Worm (Caenorhabditis elegans) whole organism, L1 larva: ENCODE measurements around the gene C46C2.7.

Experiments
- C04F5.9 ChIP-seq: sonication (generic microtip); optimal IDR thresholded peaks from 2 replicates; lab custom pipeline; 2016; ENCODE audit warnings: missing genetic modification characterization, missing compliant biosample characterization
- F16B12.6 ChIP-seq: fragments of 150-350 bp; optimal IDR thresholded peaks from 2 replicates; lab custom pipeline; 2014; ENCODE audit warnings: missing biosample characterization, missing genetic modification characterization
- aha-1 ChIP-seq: fragments of 150-350 bp; optimal IDR thresholded peaks from 2 replicates; lab custom pipeline; 2014; ENCODE audit warnings: missing biosample characterization, missing genetic modification characterization
- blmp-1 ChIP-seq: fragments of 150-350 bp; optimal IDR thresholded peaks from 2 replicates; lab custom pipeline; 2014; ENCODE audit warnings: missing biosample characterization, missing genetic modification characterization
- ceh-63 ChIP-seq: fragments of 200-800 bp; sonication (Bioruptor generic); optimal IDR thresholded peaks from 2 replicates; lab custom pipeline; 2018; ENCODE audit warnings: mild to moderate bottlenecking, missing genetic modification characterization, missing compliant biosample characterization
- ceh-82 ChIP-seq, 3 experiments: fragments of 150-350 bp in 1 of 3; sonication (generic microtip) in 2 of 3; optimal IDR thresholded peaks; 2 replicates each; lab custom pipeline; 2014 to 2017; ENCODE audit warnings: missing biosample characterization in 3 of 3, missing genetic modification characterization in 3 of 3
- efl-1 ChIP-seq, 4 experiments: fragments of 150-350 bp; optimal IDR thresholded peaks in 3 of 4; peaks in 1 of 4; 1 replicate in 1 of 4; 2 replicates in 3 of 4; lab custom pipeline; 2014; ENCODE audit warnings: missing biosample characterization in 2 of 4, missing genetic modification characterization in 2 of 4, missing genetic modification reagents in 2 of 4
- elt-2 ChIP-seq: sonication (generic microtip); optimal IDR thresholded peaks from 2 replicates; lab custom pipeline; 2016; ENCODE audit warnings: missing genetic modification characterization, mild to moderate bottlenecking, inconsistent platforms, missing compliant biosample characterization, missing genetic modification reagents
- fkh-10 ChIP-seq: sonication (generic microtip); optimal IDR thresholded peaks from 2 replicates; lab custom pipeline; 2017; ENCODE audit warnings: missing biosample characterization, missing genetic modification reagents, missing genetic modification characterization
- fos-1 ChIP-seq: fragments of 150-350 bp; optimal IDR thresholded peaks from 2 replicates; lab custom pipeline; 2014; ENCODE audit warnings: missing biosample characterization, missing genetic modification characterization
- hlh-17 ChIP-seq: fragments of 200-800 bp; sonication (Bioruptor generic); optimal IDR thresholded peaks from 2 replicates; lab custom pipeline; 2018; ENCODE audit warnings: missing genetic modification characterization, mild to moderate bottlenecking, missing compliant biosample characterization, moderate library complexity, borderline replicate concordance
- hlh-4 ChIP-seq: sonication (generic microtip); optimal IDR thresholded peaks from 2 replicates; lab custom pipeline; 2016; ENCODE audit warnings: mild to moderate bottlenecking, missing genetic modification characterization, missing compliant biosample characterization
- hpl-2 ChIP-seq: fragments of 150-350 bp; optimal IDR thresholded peaks from 2 replicates; lab custom pipeline; 2014; ENCODE audit warnings: missing biosample characterization, missing genetic modification reagents, missing genetic modification characterization
- irx-1 ChIP-seq: sonication (generic microtip); optimal IDR thresholded peaks from 2 replicates; lab custom pipeline; 2016; ENCODE audit warnings: missing genetic modification characterization, missing compliant biosample characterization
- isw-1 ChIP-seq: fragments of 200-800 bp; sonication (Bioruptor generic); IDR thresholded peaks from 2 replicates; pipeline ENCODE4 v1.3.6; 2022; ENCODE audit warnings: missing genetic modification characterization, missing compliant biosample characterization
- jun-1 ChIP-seq: fragments of 150-350 bp; optimal IDR thresholded peaks from 2 replicates; lab custom pipeline; 2014; ENCODE audit warnings: missing biosample characterization, missing genetic modification reagents, missing genetic modification characterization
- lin-14 ChIP-seq: fragments of 200-800 bp; sonication (Bioruptor generic); optimal IDR thresholded peaks from 2 replicates; lab custom pipeline; 2018; ENCODE audit warnings: mild to moderate bottlenecking, missing genetic modification characterization, moderate library complexity, missing compliant biosample characterization
- lin-15B ChIP-seq: fragments of 150-350 bp; sonication (generic microtip); optimal IDR thresholded peaks from 3 replicates; lab custom pipeline; 2014; ENCODE audit warnings: missing biosample characterization, missing genetic modification characterization
- lin-39 ChIP-seq: fragments of 150-350 bp; optimal IDR thresholded peaks from 2 replicates; lab custom pipeline; 2014; ENCODE audit warnings: missing biosample characterization, missing genetic modification reagents, missing genetic modification characterization
- lir-3 ChIP-seq: sonication (generic microtip); optimal IDR thresholded peaks from 2 replicates; lab custom pipeline; 2016; ENCODE audit warnings: mild to moderate bottlenecking, missing genetic modification characterization, moderate library complexity, missing compliant biosample characterization; ENCODE audit not compliant: poor library complexity
- nhr-11 ChIP-seq: fragments of 150-350 bp; optimal IDR thresholded peaks from 2 replicates; lab custom pipeline; 2014; ENCODE audit warnings: missing biosample characterization, missing genetic modification characterization
- nhr-12 ChIP-seq: sonication (generic microtip); optimal IDR thresholded peaks from 2 replicates; lab custom pipeline; 2017; ENCODE audit warnings: missing biosample characterization, missing genetic modification characterization
- nhr-20 ChIP-seq: sonication (generic microtip); optimal IDR thresholded peaks from 2 replicates; lab custom pipeline; 2016; ENCODE audit warnings: mild to moderate bottlenecking, missing genetic modification characterization, missing compliant biosample characterization
- nhr-237 ChIP-seq: fragments of 150-350 bp; optimal IDR thresholded peaks from 2 replicates; lab custom pipeline; 2014; ENCODE audit warnings: missing biosample characterization, missing genetic modification characterization
- nhr-71 ChIP-seq: sonication (generic microtip); optimal IDR thresholded peaks from 2 replicates; lab custom pipeline; 2016; ENCODE audit warnings: mild to moderate bottlenecking, missing genetic modification characterization, moderate library complexity, missing compliant biosample characterization
- nhr-76 ChIP-seq: sonication (generic microtip); optimal IDR thresholded peaks from 2 replicates; lab custom pipeline; 2017; ENCODE audit warnings: missing biosample characterization, missing genetic modification characterization
- nhr-77 ChIP-seq: fragments of 150-350 bp; optimal IDR thresholded peaks from 2 replicates; lab custom pipeline; 2014; ENCODE audit warnings: missing biosample characterization, missing genetic modification characterization
- nhr-90 ChIP-seq: sonication (generic microtip); optimal IDR thresholded peaks from 2 replicates; lab custom pipeline; 2016; ENCODE audit warnings: mild to moderate bottlenecking, missing genetic modification characterization, missing compliant biosample characterization; ENCODE audit not compliant: poor library complexity
- rnt-1 ChIP-seq: sonication (generic microtip); optimal IDR thresholded peaks from 2 replicates; lab custom pipeline; 2016; ENCODE audit warnings: mild to moderate bottlenecking, missing genetic modification characterization, moderate library complexity, missing compliant biosample characterization
- sox-4 ChIP-seq: sonication (generic microtip); optimal IDR thresholded peaks from 2 replicates; lab custom pipeline; 2016; ENCODE audit warnings: missing genetic modification characterization, missing compliant biosample characterization
- tbx-2 ChIP-seq: sonication (generic microtip); optimal IDR thresholded peaks from 2 replicates; lab custom pipeline; 2016; ENCODE audit warnings: missing genetic modification characterization, missing compliant biosample characterization
- vab-15 ChIP-seq: sonication (generic microtip); optimal IDR thresholded peaks from 2 replicates; lab custom pipeline; 2017; ENCODE audit warnings: missing genotype, mild to moderate bottlenecking, missing genetic modification characterization, missing compliant biosample characterization
- ztf-11 ChIP-seq, 2 experiments: sonication (generic microtip); optimal IDR thresholded peaks; 2 replicates each; lab custom pipeline; 2016 to 2017; ENCODE audit warnings: missing genetic modification characterization in 2 of 2, missing biosample characterization in 1 of 2, missing compliant biosample characterization in 1 of 2

Gene C46C2.7

DNA sequence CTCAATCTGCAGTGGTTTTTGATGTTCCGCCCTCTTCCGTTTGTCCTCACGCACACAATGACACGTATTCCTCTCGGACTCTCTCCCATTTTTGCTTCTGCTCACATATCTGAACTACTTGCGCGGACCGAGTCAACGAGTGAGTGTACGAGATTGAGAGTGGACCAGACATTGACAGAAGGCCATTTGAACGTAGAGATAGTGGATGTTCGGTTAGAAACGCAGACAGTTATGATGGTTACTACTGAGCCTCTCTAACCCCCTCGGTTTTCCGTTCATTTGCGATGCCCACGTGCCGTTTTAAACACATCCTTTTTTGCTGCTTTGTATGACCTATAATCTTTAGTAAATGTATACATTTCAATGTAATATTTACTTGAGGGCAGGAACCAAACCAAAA, 21.8 kb downstream of the C46C2.7 start (continued):
- no peak for TF ChIP-seq hlh-17

DNA sequence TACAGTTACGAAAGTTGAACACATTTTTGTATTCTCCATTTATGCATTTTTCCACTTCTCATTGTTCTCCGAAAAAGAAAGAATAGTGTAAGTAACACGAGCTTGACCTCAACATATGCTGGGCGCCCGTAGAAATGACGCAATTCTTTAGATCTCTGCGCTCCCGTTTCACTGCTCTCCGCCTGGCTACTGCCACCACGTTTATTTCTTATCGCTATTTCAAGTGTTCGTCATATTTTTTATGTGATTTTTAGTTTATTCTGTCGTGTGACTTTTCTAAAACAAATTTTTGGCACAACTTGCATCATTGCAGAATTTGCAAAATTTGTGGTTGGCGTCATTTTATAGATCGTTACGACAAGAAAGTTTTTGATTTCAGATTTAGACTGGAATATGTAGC, 22.3 kb downstream of the C46C2.7 start:
- TF ChIP-seq efl-1 (optimal IDR thresholded peaks at IDR 0.05; lab: Kevin White, UChicago), result no peak
- peak in 1 of 2 experiments; percentile 28 for TF ChIP-seq efl-1 (GFP tag; optimal IDR thresholded peaks at IDR 0.05 in 1 of 2; lab: Kevin White, UChicago)
- TF ChIP-seq ceh-82 (tag; optimal IDR thresholded peaks at IDR 0.05; lab: Kevin White, UChicago), result no peak
- peak; percentile 12 for TF ChIP-seq elt-2

DNA sequence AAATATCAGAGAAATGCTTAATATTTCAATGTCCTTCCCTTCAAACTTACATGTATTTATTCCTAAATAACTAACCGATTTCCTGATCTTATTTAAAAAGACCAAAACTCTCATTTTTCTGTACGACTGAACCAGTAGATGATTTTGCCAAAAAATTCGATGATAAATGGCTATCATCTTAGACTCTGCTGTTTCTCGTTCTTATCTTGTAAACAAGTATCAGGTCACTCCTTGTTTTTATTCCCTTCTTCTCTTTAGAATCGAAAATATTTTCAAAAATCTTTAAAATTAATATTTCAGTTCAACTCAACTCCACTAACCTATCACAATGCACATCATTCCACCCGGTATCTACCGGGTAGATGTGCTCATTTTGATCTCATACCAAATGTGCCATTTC, 22.8 kb downstream of the C46C2.7 start, which contains the start of gene C46C2.2:
Gene C46C2.2, plus strand, starts transcription at position 301 of the 400 bp plus-strand sequence.
- no peak for TF ChIP-seq ztf-11 (tag; optimal IDR thresholded peaks at IDR 0.05; lab: Kevin White, UChicago)
- no peak for TF ChIP-seq nhr-76 (tag; lab: Kevin White, UChicago)
- TF ChIP-seq C04F5.9 (tag; lab: Kevin White, UChicago), result no peak
- no peak for TF ChIP-seq nhr-77
- TF ChIP-seq nhr-12 (tag; lab: Kevin White, UChicago), result no peak
- TF ChIP-seq jun-1 (tag; lab: Kevin White, UChicago), result no peak
- no peak for TF ChIP-seq aha-1
- no peak for TF ChIP-seq nhr-11 (tag; lab: Kevin White, UChicago)
- TF ChIP-seq nhr-71 (tag; lab: Kevin White, UChicago), result no peak
- no peak for TF ChIP-seq hlh-4

- TF ChIP-seq efl-1 (optimal IDR thresholded peaks at IDR 0.05; lab: Kevin White, UChicago) (no peak), efl-1 (GFP tag; optimal IDR thresholded peaks at IDR 0.05 in 1 of 2; lab: Kevin White, UChicago) (peak in 1 of 2 experiments; percentile 74), fos-1 (no peak)
Measured at ce11 chrIV:9218415-9218814, 23.8 kb downstream of the C46C2.7 start.

ce11 chrIV:9224825-9225224, 30.2 kb downstream of the C46C2.7 start, which contains the start of gene C46C2.3:
TSS of gene C46C2.3 (plus strand) at chrIV:9225125.
- TF ChIP-seq lin-39 (tag; lab: Kevin White, UChicago), result no peak
- no peak for TF ChIP-seq ceh-63 (GFP tag; lab: Kevin White, UChicago)
- no peak for TF ChIP-seq lin-15B (tag; lab: Kevin White, UChicago)
- TF ChIP-seq lin-14 (GFP tag; lab: Kevin White, UChicago), result no peak
- TF ChIP-seq nhr-20 (tag; lab: Kevin White, UChicago), result no peak
- no peak for TF ChIP-seq irx-1 (tag; lab: Kevin White, UChicago)
- no peak for TF ChIP-seq lir-3 (tag; lab: Kevin White, UChicago)
- no peak for TF ChIP-seq rnt-1 (tag; lab: Kevin White, UChicago)
- no peak for TF ChIP-seq fos-1
- no peak for TF ChIP-seq blmp-1 (tag; lab: Kevin White, UChicago)
- no peak for TF ChIP-seq nhr-237 (tag; lab: Kevin White, UChicago)
- no peak for TF ChIP-seq isw-1 (GFP tag; lab: Robert Waterston, UW)
- no peak for TF ChIP-seq jun-1 (tag; lab: Kevin White, UChicago)
- no peak for TF ChIP-seq vab-15 (tag; lab: Kevin White, UChicago)
- TF ChIP-seq F16B12.6 (tag; lab: Kevin White, UChicago), result no peak
- no peak for TF ChIP-seq elt-2
- no peak for TF ChIP-seq sox-4 (tag; lab: Kevin White, UChicago)
- no peak for TF ChIP-seq fkh-10
- TF ChIP-seq tbx-2 (tag; lab: Kevin White, UChicago), result no peak
- TF ChIP-seq hpl-2 (GFP tag; lab: Kevin White, UChicago), result no peak

DNA sequence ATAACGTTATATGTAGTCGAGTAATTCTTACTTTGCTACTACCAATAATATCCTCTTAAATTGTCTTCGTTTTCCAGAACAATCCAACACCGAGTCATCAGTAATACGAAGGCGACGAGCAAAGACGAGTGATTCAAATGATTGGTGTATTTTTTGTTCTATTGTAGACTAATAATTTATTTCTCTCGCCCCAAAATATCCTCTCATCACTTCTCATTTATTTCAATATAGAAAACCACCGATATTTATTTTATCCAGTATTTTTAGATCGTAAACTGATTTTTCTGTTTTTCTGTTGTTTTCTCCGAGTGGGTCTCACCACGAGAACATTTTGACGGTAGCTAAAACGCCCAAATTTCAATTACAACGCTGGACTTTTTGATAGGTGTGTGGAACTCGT, 33.0 kb downstream of the C46C2.7 start:
- TF ChIP-seq nhr-90, result no peak
- TF ChIP-seq aha-1, result no peak
- no peak for TF ChIP-seq hpl-2 (GFP tag; lab: Kevin White, UChicago)
